Worm (Caenorhabditis elegans): ENCODE measurements around the gene irld-63.

ce11 chrII:2888957-2889630, 41.4 kb upstream of the irld-63 start, which contains the start of gene pinn-1:
- TF ChIP-seq ceh-82 (tag; optimal IDR thresholded peaks at IDR 0.05) (peak; percentile 48), ama-1 (optimal IDR thresholded peaks at IDR 0.05) (no peak), ztf-11 (tag; optimal IDR thresholded peaks at IDR 0.05) (no peak), elt-3 (tag; optimal IDR thresholded peaks at IDR 0.05) (no peak), unc-39 (tag; optimal IDR thresholded peaks at IDR 0.05) (no peak), nhr-237 (tag; optimal IDR thresholded peaks at IDR 0.05) (no peak), nhr-77 (tag; optimal IDR thresholded peaks at IDR 0.05) (peak; percentile 73), egl-27 (tag; optimal IDR thresholded peaks at IDR 0.05) (peak; percentile 61), aly-2 (tag; optimal IDR thresholded peaks at IDR 0.05) (no peak), snpc-4 (tag; optimal IDR thresholded peaks at IDR 0.05) (peak; percentile 60), lin-13 (GFP tag; optimal IDR thresholded peaks at IDR 0.05) (peak; percentile 95), fos-1 (tag; optimal IDR thresholded peaks at IDR 0.05) (peak; percentile 85), sem-4 (tag; optimal IDR thresholded peaks at IDR 0.05) (peak; percentile 83), lsy-2 (tag; optimal IDR thresholded peaks at IDR 0.05) (peak; percentile 88 to 91)

Measured in whole organism, L2 larva.